Worm (Caenorhabditis elegans) whole organism, early embryonic: ENCODE measurements around the gene abts-4.

Source experiments
- ama-1 ChIP-seq: fragments of 150-350 bp; optimal IDR thresholded peaks from 2 replicates; lab custom pipeline; 2014
- pes-1 ChIP-seq: fragments of 200-800 bp; sonication (Bioruptor generic); IDR thresholded peaks from 2 replicates; pipeline ENCODE4 v1.3.6; 2022; ENCODE audit warnings: missing genetic modification reagents, missing genetic modification characterization, missing compliant biosample characterization

ce11 chrX:6792281-6793003 is 30.9 kb upstream of the abts-4 start:
- no peak for TF ChIP-seq ama-1 (lab: Kevin White, UChicago)
- no peak for TF ChIP-seq pes-1
